Worm (Caenorhabditis elegans): Measurements from ENCODE around the gene F42A10.7.

DNA sequence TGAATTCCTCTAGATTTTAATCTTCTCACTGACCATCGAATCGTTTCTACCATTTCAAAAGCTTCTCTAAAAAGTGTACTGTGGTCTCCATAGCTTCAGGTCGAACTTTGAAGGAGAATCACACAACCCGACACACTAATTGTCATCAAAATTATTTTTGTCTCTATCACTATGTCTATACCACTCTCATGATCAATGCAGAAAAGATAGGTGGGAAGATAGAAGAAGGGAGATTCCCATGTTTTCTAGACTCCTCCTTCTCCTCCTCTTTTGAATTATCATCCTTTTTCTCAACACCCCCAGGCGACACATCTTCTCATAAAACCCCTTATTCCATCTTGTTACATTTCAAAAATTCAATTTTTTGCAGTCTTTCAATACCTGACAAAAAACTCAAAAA, 32.6 kb downstream of the F42A10.7 start, which contains the start of gene Y42G9A.3:
- no peak for TF ChIP-seq tab-1 (GFP tag; IDR thresholded peaks at IDR 0.05)
- no peak for TF ChIP-seq flt-1 (GFP tag; IDR thresholded peaks at IDR 0.05)
